Fruit fly (Drosophila melanogaster): ENCODE measurements around the gene CG34015.

CG34015 gene

DNA sequence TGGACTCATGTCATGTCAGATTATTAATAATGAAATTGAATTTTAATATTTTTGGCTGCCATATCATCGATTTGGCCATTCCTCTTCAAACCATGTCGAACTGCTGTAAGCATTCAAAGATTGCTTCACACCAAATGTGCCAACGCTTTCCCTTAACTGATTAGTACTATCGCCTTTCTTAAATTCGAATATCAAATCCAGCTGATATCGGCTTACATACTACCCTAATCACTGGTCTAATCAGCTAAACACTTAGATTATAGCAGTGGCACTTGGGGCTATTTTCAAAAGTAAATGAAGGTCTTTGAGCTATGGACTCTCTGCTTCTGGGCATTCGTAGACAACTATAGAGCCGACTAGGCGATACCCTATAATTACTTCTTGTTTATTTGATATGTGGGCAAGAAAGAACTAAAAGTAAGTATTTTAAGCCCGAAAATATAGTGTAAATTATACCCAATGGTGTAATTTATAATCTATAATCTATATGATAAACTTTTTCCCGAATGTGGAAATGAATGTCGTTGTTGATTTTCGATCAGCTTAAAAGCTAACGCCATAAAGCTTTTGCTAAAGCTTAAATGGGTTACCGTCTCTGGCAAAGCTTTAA is 44.2 kb downstream of the CG34015 start (continued):
- TF ChIP-seq tio (GFP tag; optimal IDR thresholded peaks at IDR 0.05) (no peak), wdn (GFP tag; IDR thresholded peaks at IDR 0.05) (peak; percentile 63), CG11504 (tag; optimal IDR thresholded peaks at IDR 0.05) (no peak), Bdp1 (GFP tag; optimal IDR thresholded peaks at IDR 0.05) (peak; percentile 18), CG9876 (GFP tag; optimal IDR thresholded peaks at IDR 0.05) (no peak), slp2 (GFP tag; optimal IDR thresholded peaks at IDR 0.05) (peak; percentile 23), br (optimal IDR thresholded peaks at IDR 0.05) (no peak), CG10654 (GFP tag; optimal IDR thresholded peaks at IDR 0.05) (peak; percentile 60), oc (tag; optimal IDR thresholded peaks at IDR 0.05) (peak; percentile 74), croc (GFP tag; conservative IDR thresholded peaks at IDR 0.05) (no peak), Dll (GFP tag; IDR thresholded peaks at IDR 0.05; ENCODE audit: partially characterized antibody) (no peak), vvl (GFP tag; IDR thresholded peaks at IDR 0.05) (peak; percentile 92), CG15696 (tag; optimal IDR thresholded peaks at IDR 0.05) (no peak), CG8089 (GFP tag; optimal IDR thresholded peaks at IDR 0.05) (no peak), Mes4 (GFP tag; optimal IDR thresholded peaks at IDR 0.05) (peak; percentile 17), zen (tag; optimal IDR thresholded peaks at IDR 0.05) (peak; percentile 18), unpg (GFP tag; optimal IDR thresholded peaks at IDR 0.05) (peak; percentile 89), HmgD (GFP tag; optimal IDR thresholded peaks at IDR 0.05) (no peak), Dfd (GFP tag; optimal IDR thresholded peaks at IDR 0.05) (no peak), pita (GFP tag; optimal IDR thresholded peaks at IDR 0.05) (no peak), CG12769 (tag; optimal IDR thresholded peaks at IDR 0.05) (no peak), Fer1 (GFP tag; optimal IDR thresholded peaks at IDR 0.05) (peak; percentile 85), Dip3 (GFP tag; optimal IDR thresholded peaks at IDR 0.05) (peak; percentile 71), exex (tag; optimal IDR thresholded peaks at IDR 0.05) (peak; percentile 99), CG12942 (GFP tag; optimal IDR thresholded peaks at IDR 0.05) (peak; percentile 12), H2.0 (GFP tag; IDR thresholded peaks at IDR 0.05) (peak; percentile 74), dm (GFP tag; optimal IDR thresholded peaks at IDR 0.05) (peak; percentile 9), bab2 (GFP tag; optimal IDR thresholded peaks at IDR 0.05) (peak; percentile 58), CG1832 (GFP tag; optimal IDR thresholded peaks at IDR 0.05) (no peak), chm (GFP tag; IDR thresholded peaks at IDR 0.05) (peak; percentile 65; the same call in 1 of the 2 replicates), CG30431 (GFP tag; optimal IDR thresholded peaks at IDR 0.05) (no peak), sens (GFP tag) (peak; percentile 92), lilli (GFP tag; optimal IDR thresholded peaks at IDR 0.05) (peak; percentile 89), CG17802 (tag; optimal IDR thresholded peaks at IDR 0.05) (peak; percentile 12), CG7963 (GFP tag; IDR thresholded peaks at IDR 0.05; ENCODE audit: partially characterized antibody) (no peak), CG9609 (GFP tag; optimal IDR thresholded peaks at IDR 0.05) (peak; percentile 35), ATbp (GFP tag; optimal IDR thresholded peaks at IDR 0.05) (peak; percentile 75), ems (GFP tag; optimal IDR thresholded peaks at IDR 0.05) (peak; percentile 62), sna (GFP tag; IDR thresholded peaks at IDR 0.05; ENCODE audit: partially characterized antibody) (no peak), pum (GFP tag; optimal IDR thresholded peaks at IDR 0.05) (peak; percentile 36), NC2β (GFP tag; optimal IDR thresholded peaks at IDR 0.05) (no peak), CG34224 (GFP tag; IDR thresholded peaks at IDR 0.05; ENCODE audit: partially characterized antibody) (no peak), grn (GFP tag; optimal IDR thresholded peaks at IDR 0.05) (peak; percentile 94), sens-2 (GFP tag; IDR thresholded peaks at IDR 0.05) (no peak), CG7839 (tag; optimal IDR thresholded peaks at IDR 0.05) (peak; percentile 90), CG10366 (GFP tag; IDR thresholded peaks at IDR 0.05) (peak; percentile 77), CG3838 (GFP tag; optimal IDR thresholded peaks at IDR 0.05) (peak; percentile 8), Deaf1 (tag; optimal IDR thresholded peaks at IDR 0.05) (peak; percentile 58), Scr (GFP tag; IDR thresholded peaks at IDR 0.05; ENCODE audit: partially characterized antibody) (no peak), fd3F (GFP tag; optimal IDR thresholded peaks at IDR 0.05) (peak; percentile 77), kay (GFP tag; optimal IDR thresholded peaks at IDR 0.05) (peak; percentile 47)
